Fruit fly (Drosophila melanogaster) whole organism: ENCODE measurements around the gene CG5455.

Experiments used
- CG8478 ChIP-seq: fragments of >200 bp; optimal IDR thresholded peaks from 2 replicates; lab custom pipeline; 2018; ENCODE audit warnings: inconsistent platforms
- pan ChIP-seq: fragments of >200 bp; optimal IDR thresholded peaks from 2 replicates; lab custom pipeline; 2017
- psq ChIP-seq: fragments of >200 bp; optimal IDR thresholded peaks from 2 replicates; lab custom pipeline; 2017

DNA sequence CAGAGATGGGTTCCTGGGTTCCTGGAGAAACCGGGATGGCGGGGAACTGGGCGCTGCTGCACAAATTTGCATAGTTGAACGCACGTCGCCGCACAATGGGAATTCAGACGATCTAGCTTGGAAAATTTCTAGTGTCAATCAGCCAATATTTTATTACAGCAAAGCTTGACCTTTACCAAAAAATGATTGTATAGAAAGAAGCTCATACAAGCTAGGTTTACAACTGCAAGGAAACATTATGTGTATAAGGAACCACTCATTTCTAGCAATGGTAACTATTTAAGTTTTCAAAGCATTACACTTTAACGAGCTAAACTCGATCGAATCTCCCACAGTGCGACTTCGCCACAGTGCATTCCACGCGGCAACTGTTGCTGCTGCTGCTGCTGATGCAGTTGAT, 19.0 kb downstream of the CG5455 start:
- TF ChIP-seq CG8478 (lab: Kevin White, UChicago) (no peak), pan (no peak), psq (lab: Kevin White, UChicago) (no peak)
